Fruit fly (Drosophila melanogaster) whole organism, embryonic: Measurements from ENCODE around the gene CG31759.

Source experiments
- CG10147 ChIP-seq: fragments of 200-800 bp; sonication (Bioruptor generic); optimal IDR thresholded peaks from 2 replicates; lab custom pipeline; 2019; ENCODE audit warnings: missing biosample characterization, mild to moderate bottlenecking, missing genetic modification characterization, moderate library complexity
- CG10431 ChIP-seq: fragments of 200-800 bp; sonication (Bioruptor generic); optimal IDR thresholded peaks from 3 replicates; lab custom pipeline; 2018; ENCODE audit warnings: missing biosample characterization, mild to moderate bottlenecking, missing genetic modification characterization
- Fer3 ChIP-seq: fragments of 200-800 bp; sonication (Bioruptor generic); optimal IDR thresholded peaks from 2 replicates; lab custom pipeline; 2018; ENCODE audit warnings: missing biosample characterization, mild to moderate bottlenecking, missing genetic modification characterization, moderate library complexity

DNA sequence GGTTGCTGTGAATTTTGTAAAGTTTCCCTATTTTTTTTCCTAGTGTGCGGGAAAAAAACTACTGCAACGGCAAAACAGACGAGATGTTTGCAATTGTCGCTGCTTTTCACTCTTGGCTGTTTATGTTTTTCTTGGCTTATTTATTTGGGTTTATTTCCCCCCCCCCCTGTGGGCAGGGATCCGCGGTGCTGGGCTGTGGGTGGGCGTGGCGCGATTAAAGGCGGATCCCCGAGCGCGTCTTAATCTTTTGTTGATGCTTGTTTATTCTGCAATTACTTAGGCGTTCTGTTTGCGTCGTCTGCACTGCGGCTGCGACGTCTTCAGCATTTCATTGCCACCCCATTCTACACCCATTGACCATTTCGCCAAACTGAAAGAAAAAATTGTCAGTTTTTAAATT lies 12.7 kb upstream of the CG31759 start:
- TF ChIP-seq Fer3 (tag; lab: Kevin White, UChicago) (no peak), CG10431 (no peak), CG10147 (GFP tag; lab: Kevin White, UChicago) (no peak)
